Fruit fly (Drosophila melanogaster): ENCODE results near the gene Myt1.
A peak's percentile ranks its signal among the peaks of the same experiment; 100 is the strongest.

Gene Myt1

DNA sequence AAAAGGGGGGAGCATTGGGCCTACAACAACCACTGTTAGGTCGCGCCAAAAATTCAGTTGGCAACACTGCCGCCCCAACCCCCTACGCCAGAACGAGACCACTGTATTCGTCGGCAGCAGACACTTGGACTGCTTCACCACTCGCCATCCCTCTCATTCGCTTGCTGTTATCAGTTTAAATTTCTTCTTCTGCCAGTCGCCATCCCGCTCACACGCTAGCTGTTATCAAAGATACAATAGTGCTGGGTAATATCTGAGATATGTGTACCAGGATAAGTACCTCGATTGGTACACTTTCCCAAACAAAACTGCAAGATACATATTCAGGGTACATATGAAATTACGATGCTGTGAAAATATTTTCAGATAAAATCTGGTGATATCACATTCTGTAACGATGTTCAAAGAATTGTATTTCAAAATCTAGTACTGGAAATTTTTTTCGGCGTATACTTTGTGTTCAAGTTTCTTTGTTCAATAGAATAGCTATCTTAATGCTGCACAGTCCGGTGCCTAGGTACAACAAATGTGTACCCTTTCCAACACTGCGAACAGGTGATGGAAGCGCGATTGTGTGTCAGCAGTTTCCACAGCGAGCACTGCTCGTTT lies 8.5 kb downstream of the Myt1 start (continued):
- peak; percentile 89 for TF ChIP-seq CG12391 (tag; optimal IDR thresholded peaks at IDR 0.05)
- peak; percentile 52 for TF ChIP-seq CG4617 (GFP tag; optimal IDR thresholded peaks at IDR 0.05; ENCODE audit: borderline replicate concordance)
- peak; percentile 76 for TF ChIP-seq ems (GFP tag; optimal IDR thresholded peaks at IDR 0.05)
- peak; percentile 84 for TF ChIP-seq CG15696 (tag; optimal IDR thresholded peaks at IDR 0.05)
- TF ChIP-seq Sox102F (GFP tag; optimal IDR thresholded peaks at IDR 0.05): no peak
- peak; percentile 72 to 81 for TF ChIP-seq chif (GFP tag; optimal IDR thresholded peaks at IDR 0.05)
- peak; percentile 58; the same call in 1 of the 4 replicates for TF ChIP-seq chinmo (GFP tag; IDR thresholded peaks at IDR 0.05; ENCODE audit: partially characterized antibody)
- peak; percentile 86 for TF ChIP-seq CG10209 (GFP tag; optimal IDR thresholded peaks at IDR 0.05)
- no peak for TF ChIP-seq CG7745 (tag; optimal IDR thresholded peaks at IDR 0.05)
- TF ChIP-seq Awh (GFP tag; IDR thresholded peaks at IDR 0.05): 0 out of 2 replicates have a peak, but pooled peaks have one; percentile 33
- TF ChIP-seq CG30403 (GFP tag; optimal IDR thresholded peaks at IDR 0.05): peak; percentile 91
- peak; percentile 77 for TF ChIP-seq Adf1 (GFP tag; IDR thresholded peaks at IDR 0.05)
- 0 out of 3 replicates have a peak, but pooled peaks have one; percentile 18 for TF ChIP-seq ase (GFP tag; IDR thresholded peaks at IDR 0.05)
- TF ChIP-seq zen (tag; optimal IDR thresholded peaks at IDR 0.05): peak; percentile 68
- no peak for TF ChIP-seq fru (optimal IDR thresholded peaks at IDR 0.05)
- TF ChIP-seq tio (GFP tag; optimal IDR thresholded peaks at IDR 0.05): no peak
- peak; percentile 79 for TF ChIP-seq CG10462 (GFP tag; optimal IDR thresholded peaks at IDR 0.05)
- no peak for TF ChIP-seq ATbp (GFP tag; optimal IDR thresholded peaks at IDR 0.05)
- no peak for TF ChIP-seq sc (optimal IDR thresholded peaks at IDR 0.05)
- peak; percentile 80 for TF ChIP-seq sc (GFP tag; optimal IDR thresholded peaks at IDR 0.05)
- TF ChIP-seq Dip3 (GFP tag; optimal IDR thresholded peaks at IDR 0.05): peak; percentile 84
- TF ChIP-seq vvl (GFP tag; IDR thresholded peaks at IDR 0.05): peak; percentile 59
- TF ChIP-seq Asciz (GFP tag; optimal IDR thresholded peaks at IDR 0.05): no peak
- TF ChIP-seq CG9876 (GFP tag; optimal IDR thresholded peaks at IDR 0.05): peak; percentile 38
- 0 out of 2 replicates have a peak, but pooled peaks have one; percentile 29 for TF ChIP-seq sens-2 (GFP tag; IDR thresholded peaks at IDR 0.05)
- TF ChIP-seq CG13775 (GFP tag; optimal IDR thresholded peaks at IDR 0.05): peak; percentile 75
- TF ChIP-seq CG43689 (GFP tag; IDR thresholded peaks at IDR 0.05): 0 out of 2 replicates have a peak, but pooled peaks have one; percentile 22
- no peak for TF ChIP-seq gsb-n (tag; optimal IDR thresholded peaks at IDR 0.05)
- no peak for TF ChIP-seq sr (GFP tag; IDR thresholded peaks at IDR 0.05)
- peak; percentile 27; the same call in 1 of the 2 replicates for TF ChIP-seq Oaz (GFP tag; IDR thresholded peaks at IDR 0.05)
- peak; percentile 93 for TF ChIP-seq CG12769 (tag; optimal IDR thresholded peaks at IDR 0.05)
- TF ChIP-seq CG18764 (GFP tag; optimal IDR thresholded peaks at IDR 0.05): peak; percentile 60
- peak; percentile 75 for TF ChIP-seq Mes4 (GFP tag; optimal IDR thresholded peaks at IDR 0.05)
- TF ChIP-seq HHEX (GFP tag; optimal IDR thresholded peaks at IDR 0.05): peak; percentile 80
- peak; percentile 87 for TF ChIP-seq Oli (tag; optimal IDR thresholded peaks at IDR 0.05)
- TF ChIP-seq CTCF (GFP tag; optimal IDR thresholded peaks at IDR 0.05): peak; percentile 26
- TF ChIP-seq BEAF-32 (GFP tag; optimal IDR thresholded peaks at IDR 0.05): peak; percentile 20
- TF ChIP-seq nerfin-1 (tag; optimal IDR thresholded peaks at IDR 0.05): peak; percentile 85
- TF ChIP-seq CG1529 (GFP tag; optimal IDR thresholded peaks at IDR 0.05): peak; percentile 82
- peak; percentile 64 for TF ChIP-seq oc (tag; optimal IDR thresholded peaks at IDR 0.05)
- TF ChIP-seq CG2875 (GFP tag; optimal IDR thresholded peaks at IDR 0.05): peak; percentile 45
- TF ChIP-seq Fer3 (tag; optimal IDR thresholded peaks at IDR 0.05): peak; percentile 85
- peak; percentile 64 for TF ChIP-seq dm (GFP tag; optimal IDR thresholded peaks at IDR 0.05)
- peak; percentile 39; the same call in 1 of the 3 replicates for TF ChIP-seq CG11456 (GFP tag; IDR thresholded peaks at IDR 0.05)
- TF ChIP-seq Deaf1 (tag; optimal IDR thresholded peaks at IDR 0.05): peak; percentile 59
- TF ChIP-seq CG10543 (GFP tag; optimal IDR thresholded peaks at IDR 0.05): peak; percentile 94
- peak; percentile 73 for TF ChIP-seq CG18011 (GFP tag; optimal IDR thresholded peaks at IDR 0.05)
- TF ChIP-seq CG30020 (tag; optimal IDR thresholded peaks at IDR 0.05): peak; percentile 73
- TF ChIP-seq sima (GFP tag; optimal IDR thresholded peaks at IDR 0.05): no peak
- TF ChIP-seq stwl (tag; optimal IDR thresholded peaks at IDR 0.05): peak; percentile 73

Data from whole organism, embryonic.